Worm (Caenorhabditis elegans) whole organism, L1 larva: ENCODE data around the gene C27A2.7.

Experiments
- C04F5.9 ChIP-seq: sonication (generic microtip); optimal IDR thresholded peaks from 2 replicates; lab custom pipeline; 2016; ENCODE audit warnings: missing genetic modification characterization, missing compliant biosample characterization
- C34B4.2 ChIP-seq: sonication (generic microtip); optimal IDR thresholded peaks from 2 replicates; lab custom pipeline; 2017; ENCODE audit warnings: mild to moderate bottlenecking, missing genetic modification characterization, missing compliant biosample characterization
- F16B12.6 ChIP-seq: fragments of 150-350 bp; optimal IDR thresholded peaks from 2 replicates; lab custom pipeline; 2014; ENCODE audit warnings: missing biosample characterization, missing genetic modification characterization
- aha-1 ChIP-seq: fragments of 150-350 bp; optimal IDR thresholded peaks from 2 replicates; lab custom pipeline; 2014; ENCODE audit warnings: missing biosample characterization, missing genetic modification characterization
- aly-2 ChIP-seq: fragments of 150-350 bp; optimal IDR thresholded peaks from 2 replicates; lab custom pipeline; 2014; ENCODE audit warnings: missing biosample characterization, missing genetic modification characterization
- blmp-1 ChIP-seq: fragments of 150-350 bp; optimal IDR thresholded peaks from 2 replicates; lab custom pipeline; 2014; ENCODE audit warnings: missing biosample characterization, missing genetic modification characterization
- ceh-8 ChIP-seq: fragments of 200-800 bp; sonication (Bioruptor generic); optimal IDR thresholded peaks from 2 replicates; lab custom pipeline; 2018; ENCODE audit warnings: mild to moderate bottlenecking, missing genetic modification characterization, moderate library complexity, missing compliant biosample characterization
- ceh-82 ChIP-seq, 3 experiments: fragments of 150-350 bp in 1 of 3; sonication (generic microtip) in 2 of 3; optimal IDR thresholded peaks; 2 replicates each; lab custom pipeline; 2014 to 2017; ENCODE audit warnings: missing biosample characterization in 3 of 3, missing genetic modification characterization in 3 of 3
- ces-1 ChIP-seq: fragments of 150-350 bp; optimal IDR thresholded peaks from 2 replicates; lab custom pipeline; 2014; ENCODE audit warnings: missing biosample characterization, missing genetic modification reagents, missing genetic modification characterization
- dsc-1 ChIP-seq: sonication (generic microtip); optimal IDR thresholded peaks from 2 replicates; lab custom pipeline; 2016; ENCODE audit warnings: mild to moderate bottlenecking, missing genetic modification characterization, missing compliant biosample characterization
- efl-1 ChIP-seq, 4 experiments: fragments of 150-350 bp; optimal IDR thresholded peaks in 3 of 4; peaks in 1 of 4; 1 replicate in 1 of 4; 2 replicates in 3 of 4; lab custom pipeline; 2014; ENCODE audit warnings: missing biosample characterization in 2 of 4, missing genetic modification characterization in 2 of 4, missing genetic modification reagents in 2 of 4
- efl-3 ChIP-seq: fragments of 200-800 bp; sonication (Bioruptor generic); optimal IDR thresholded peaks from 2 replicates; lab custom pipeline; 2018; ENCODE audit warnings: mild to moderate bottlenecking, missing genetic modification characterization, missing compliant biosample characterization
- egl-13 ChIP-seq: sonication (generic microtip); optimal IDR thresholded peaks from 2 replicates; lab custom pipeline; 2016; ENCODE audit warnings: missing genotype, missing genetic modification reagents, missing genetic modification characterization, missing compliant biosample characterization
- egl-27 ChIP-seq, 2 experiments: fragments of 150-350 bp in 1 of 2; sonication (generic microtip); optimal IDR thresholded peaks; 3 replicates each; lab custom pipeline; 2017 to 2018; ENCODE audit warnings: missing biosample characterization in 2 of 2, missing genetic modification characterization in 2 of 2, missing genetic modification reagents in 2 of 2
- elt-3 ChIP-seq, 6 experiments: fragments of 150-350 bp in 1 of 6; sonication (generic microtip); optimal IDR thresholded peaks; 2 replicates each; lab custom pipeline; 2017 to 2018; ENCODE audit warnings: missing biosample characterization in 6 of 6, missing genetic modification characterization in 6 of 6, inconsistent platforms in 1 of 6
- fkh-8 ChIP-seq: sonication (generic microtip); optimal IDR thresholded peaks from 2 replicates; lab custom pipeline; 2016; ENCODE audit warnings: mild to moderate bottlenecking, missing genetic modification characterization, missing compliant biosample characterization
- grh-1 ChIP-seq: fragments of 200-800 bp; sonication (Bioruptor generic); IDR thresholded peaks from 2 replicates; pipeline ENCODE4 v1.3.6; 2022; ENCODE audit warnings: missing genetic modification reagents, missing genetic modification characterization, missing compliant biosample characterization
- hlh-4 ChIP-seq: sonication (generic microtip); optimal IDR thresholded peaks from 2 replicates; lab custom pipeline; 2016; ENCODE audit warnings: mild to moderate bottlenecking, missing genetic modification characterization, missing compliant biosample characterization
- hpl-2 ChIP-seq: fragments of 150-350 bp; optimal IDR thresholded peaks from 2 replicates; lab custom pipeline; 2014; ENCODE audit warnings: missing biosample characterization, missing genetic modification reagents, missing genetic modification characterization
- irx-1 ChIP-seq: sonication (generic microtip); optimal IDR thresholded peaks from 2 replicates; lab custom pipeline; 2016; ENCODE audit warnings: missing genetic modification characterization, missing compliant biosample characterization
- isw-1 ChIP-seq: fragments of 200-800 bp; sonication (Bioruptor generic); IDR thresholded peaks from 2 replicates; pipeline ENCODE4 v1.3.6; 2022; ENCODE audit warnings: missing genetic modification characterization, missing compliant biosample characterization
- lin-14 ChIP-seq: fragments of 200-800 bp; sonication (Bioruptor generic); optimal IDR thresholded peaks from 2 replicates; lab custom pipeline; 2018; ENCODE audit warnings: mild to moderate bottlenecking, missing genetic modification characterization, moderate library complexity, missing compliant biosample characterization
- lin-15B ChIP-seq: fragments of 150-350 bp; sonication (generic microtip); optimal IDR thresholded peaks from 3 replicates; lab custom pipeline; 2014; ENCODE audit warnings: missing biosample characterization, missing genetic modification characterization
- lin-39 ChIP-seq: fragments of 150-350 bp; optimal IDR thresholded peaks from 2 replicates; lab custom pipeline; 2014; ENCODE audit warnings: missing biosample characterization, missing genetic modification reagents, missing genetic modification characterization
- lsy-2 ChIP-seq, 2 experiments: fragments of 150-350 bp; optimal IDR thresholded peaks; 2 replicates each; lab custom pipeline; 2014; ENCODE audit warnings: missing biosample characterization in 2 of 2, missing genetic modification characterization in 2 of 2
- mab-9 ChIP-seq: fragments of 200-800 bp; sonication (Bioruptor generic); IDR thresholded peaks from 2 replicates; pipeline ENCODE4 v1.3.6; 2022; ENCODE audit warnings: missing genetic modification reagents, missing genetic modification characterization, missing compliant biosample characterization
- mdl-1 ChIP-seq, 2 experiments: fragments of 150-350 bp; optimal IDR thresholded peaks; 2 replicates each; lab custom pipeline; 2014 to 2017; ENCODE audit warnings: missing biosample characterization in 2 of 2, missing genetic modification characterization in 2 of 2, inconsistent platforms in 1 of 2
- mep-1 ChIP-seq: fragments of 150-350 bp; optimal IDR thresholded peaks from 2 replicates; lab custom pipeline; 2014; ENCODE audit warnings: missing biosample characterization, missing genetic modification characterization
- nhr-11 ChIP-seq: fragments of 150-350 bp; optimal IDR thresholded peaks from 2 replicates; lab custom pipeline; 2014; ENCODE audit warnings: missing biosample characterization, missing genetic modification characterization
- nhr-12 ChIP-seq: sonication (generic microtip); optimal IDR thresholded peaks from 2 replicates; lab custom pipeline; 2017; ENCODE audit warnings: missing biosample characterization, missing genetic modification characterization
- nhr-19 ChIP-seq: fragments of 200-800 bp; sonication (Bioruptor generic); conservative IDR thresholded peaks from 2 replicates; pipeline ENCODE4 v1.3.6; 2022; ENCODE audit warnings: missing genetic modification characterization, missing compliant biosample characterization
- nhr-237 ChIP-seq: fragments of 150-350 bp; optimal IDR thresholded peaks from 2 replicates; lab custom pipeline; 2014; ENCODE audit warnings: missing biosample characterization, missing genetic modification characterization
- nhr-71 ChIP-seq: sonication (generic microtip); optimal IDR thresholded peaks from 2 replicates; lab custom pipeline; 2016; ENCODE audit warnings: mild to moderate bottlenecking, missing genetic modification characterization, moderate library complexity, missing compliant biosample characterization
- nhr-85 ChIP-seq: sonication (generic microtip); peaks from one replicate; lab custom pipeline; 2016; ENCODE audit warnings: missing genetic modification characterization, inconsistent platforms, missing compliant biosample characterization
- pag-3 ChIP-seq: sonication (generic microtip); optimal IDR thresholded peaks from 2 replicates; lab custom pipeline; 2017; ENCODE audit warnings: missing genetic modification characterization, mild to moderate bottlenecking, missing compliant biosample characterization, antibody characterized with exemption, borderline replicate concordance; ENCODE audit not compliant: insufficient read depth
- pqm-1 ChIP-seq: sonication (generic microtip); optimal IDR thresholded peaks from 3 replicates; lab custom pipeline; 2017; ENCODE audit warnings: missing biosample characterization, missing genetic modification characterization
- rnt-1 ChIP-seq: sonication (generic microtip); optimal IDR thresholded peaks from 2 replicates; lab custom pipeline; 2016; ENCODE audit warnings: mild to moderate bottlenecking, missing genetic modification characterization, moderate library complexity, missing compliant biosample characterization
- skn-1 ChIP-seq: fragments of 150-350 bp; optimal IDR thresholded peaks from 2 replicates; lab custom pipeline; 2014; ENCODE audit warnings: missing biosample characterization, missing genetic modification characterization
- snu-23 ChIP-seq: sonication (generic microtip); optimal IDR thresholded peaks from 2 replicates; lab custom pipeline; 2016; ENCODE audit warnings: missing genetic modification characterization, missing compliant biosample characterization
- sox-4 ChIP-seq: sonication (generic microtip); optimal IDR thresholded peaks from 2 replicates; lab custom pipeline; 2016; ENCODE audit warnings: missing genetic modification characterization, missing compliant biosample characterization
- sptf-1 ChIP-seq: fragments of 150-350 bp; optimal IDR thresholded peaks from 2 replicates; lab custom pipeline; 2014; ENCODE audit warnings: missing biosample characterization, missing genetic modification characterization
- sup-37 ChIP-seq: fragments of 200-800 bp; sonication (Bioruptor generic); optimal IDR thresholded peaks from 2 replicates; lab custom pipeline; 2018; ENCODE audit warnings: mild to moderate bottlenecking, missing genetic modification characterization, missing compliant biosample characterization
- tbx-2 ChIP-seq: sonication (generic microtip); optimal IDR thresholded peaks from 2 replicates; lab custom pipeline; 2016; ENCODE audit warnings: missing genetic modification characterization, missing compliant biosample characterization
- unc-130 ChIP-seq: fragments of 150-350 bp; optimal IDR thresholded peaks from 2 replicates; lab custom pipeline; 2017; ENCODE audit warnings: missing biosample characterization, missing genetic modification characterization, inconsistent platforms
- vab-15 ChIP-seq: sonication (generic microtip); optimal IDR thresholded peaks from 2 replicates; lab custom pipeline; 2017; ENCODE audit warnings: missing genotype, mild to moderate bottlenecking, missing genetic modification characterization, missing compliant biosample characterization
- xbp-1 ChIP-seq: sonication (generic microtip); optimal IDR thresholded peaks from 2 replicates; lab custom pipeline; 2016; ENCODE audit warnings: missing genetic modification characterization, missing compliant biosample characterization
- zag-1 ChIP-seq: fragments of 150-350 bp; optimal IDR thresholded peaks from 2 replicates; lab custom pipeline; 2014; ENCODE audit warnings: missing biosample characterization, missing genetic modification characterization
- ztf-11 ChIP-seq, 2 experiments: sonication (generic microtip); optimal IDR thresholded peaks; 2 replicates each; lab custom pipeline; 2016 to 2017; ENCODE audit warnings: missing genetic modification characterization in 2 of 2, missing biosample characterization in 1 of 2, missing compliant biosample characterization in 1 of 2

Gene C27A2.7

DNA sequence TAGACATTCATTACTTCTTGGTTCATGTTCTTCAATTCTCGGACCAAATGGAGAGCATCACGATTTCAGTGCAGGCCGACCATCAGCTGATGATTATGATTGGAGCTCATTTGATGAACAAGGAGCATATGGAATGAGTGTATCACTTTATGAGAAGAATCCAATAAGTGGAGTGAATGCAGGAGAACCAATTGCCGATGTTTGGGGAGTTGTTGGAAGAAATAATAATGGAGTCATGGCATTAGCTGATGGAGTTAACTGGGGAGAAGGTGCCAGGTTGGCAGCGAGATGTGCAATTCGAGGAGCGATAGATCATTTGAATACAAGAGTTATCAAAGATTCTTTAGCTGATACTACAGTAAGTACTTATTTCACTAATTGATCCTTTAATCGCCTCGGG, 20.4 kb downstream of the C27A2.7 start:
- TF ChIP-seq ceh-82 (tag; optimal IDR thresholded peaks at IDR 0.05; lab: Kevin White, UChicago), result no peak
- no peak for TF ChIP-seq skn-1 (tag; lab: Kevin White, UChicago)
- no peak for TF ChIP-seq lin-15B (tag; lab: Kevin White, UChicago)
- no peak for TF ChIP-seq blmp-1
- TF ChIP-seq efl-1 (optimal IDR thresholded peaks at IDR 0.05; lab: Kevin White, UChicago), result no peak
- peak in 1 of 2 experiments; percentile 93 for TF ChIP-seq efl-1 (GFP tag; optimal IDR thresholded peaks at IDR 0.05 in 1 of 2; lab: Kevin White, UChicago)
- no peak for TF ChIP-seq dsc-1 (tag; lab: Kevin White, UChicago)
- no peak for TF ChIP-seq hpl-2 (GFP tag; lab: Kevin White, UChicago)

DNA sequence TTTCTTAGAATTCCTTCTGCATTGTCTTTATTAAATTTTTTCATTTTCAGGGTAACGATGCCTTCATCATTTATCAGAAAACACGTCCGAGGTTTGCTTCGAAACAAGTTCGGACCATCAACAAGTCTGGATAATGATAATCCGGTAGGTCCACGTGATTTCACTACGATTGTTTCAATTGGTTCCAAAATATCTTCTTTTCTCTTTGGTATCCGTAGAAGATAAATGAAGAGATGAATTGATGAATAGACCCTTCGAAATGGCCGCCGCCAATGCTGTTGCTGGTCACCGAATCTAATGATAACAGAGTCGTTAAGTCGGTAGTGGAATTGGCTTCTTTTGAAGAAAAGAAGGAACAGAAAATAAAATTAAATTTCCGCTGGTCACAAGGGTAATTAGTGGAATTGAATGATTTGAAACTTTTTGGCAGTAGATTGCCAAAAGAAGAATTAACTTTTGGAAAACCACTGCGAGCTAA, 21.3 kb downstream of the C27A2.7 start, which contains the start of gene F33G12.6:
Gene F33G12.6 (plus strand): TSS at position 51 of the 478 bp plus-strand sequence.
- TF ChIP-seq F16B12.6 (tag; lab: Kevin White, UChicago) (no peak), nhr-12 (no peak), snu-23 (peak; percentile 31), efl-3 (GFP tag; lab: Kevin White, UChicago) (no peak), pqm-1 (no peak), pag-3 (tag; lab: Kevin White, UChicago) (no peak), nhr-19 (GFP tag; lab: Robert Waterston, UW) (no peak), fkh-8 (tag; lab: Kevin White, UChicago) (no peak), tbx-2 (peak; percentile 38), zag-1 (no peak), aly-2 (tag; lab: Kevin White, UChicago) (no peak), ceh-82 (tag; optimal IDR thresholded peaks at IDR 0.05; lab: Kevin White, UChicago) (no peak), mab-9 (GFP tag; lab: Robert Waterston, UW) (no peak), ztf-11 (tag; optimal IDR thresholded peaks at IDR 0.05; lab: Kevin White, UChicago) (no peak), lsy-2 (tag; optimal IDR thresholded peaks at IDR 0.05; lab: Kevin White, UChicago) (peak in 1 of 2 experiments; percentile 15), C04F5.9 (tag; lab: Kevin White, UChicago) (no peak), sup-37 (no peak), hlh-4 (tag; lab: Kevin White, UChicago) (no peak), egl-13 (no peak), C34B4.2 (tag; lab: Kevin White, UChicago) (no peak), isw-1 (GFP tag; lab: Robert Waterston, UW) (no peak), mep-1 (tag; lab: Kevin White, UChicago) (peak; percentile 52), hpl-2 (GFP tag; lab: Kevin White, UChicago) (no peak), mdl-1 (tag; optimal IDR thresholded peaks at IDR 0.05; lab: Kevin White, UChicago) (peak in 1 of 2 experiments; percentile 44), nhr-237 (no peak), lin-14 (GFP tag; lab: Kevin White, UChicago) (peak; percentile 69), sptf-1 (tag; lab: Kevin White, UChicago) (no peak), elt-3 (tag; optimal IDR thresholded peaks at IDR 0.05; lab: Kevin White, UChicago) (peak in 2 of 6 experiments; percentile 19 to 46), nhr-11 (no peak), grh-1 (GFP tag; lab: Robert Waterston, UW) (no peak), egl-27 (tag; optimal IDR thresholded peaks at IDR 0.05; lab: Kevin White, UChicago) (no peak), nhr-71 (tag; lab: Kevin White, UChicago) (peak; percentile 24), xbp-1 (no peak), ces-1 (GFP tag; lab: Kevin White, UChicago) (no peak), unc-130 (peak; percentile 40), sox-4 (tag; lab: Kevin White, UChicago) (no peak), vab-15 (tag; lab: Kevin White, UChicago) (no peak), irx-1 (tag; lab: Kevin White, UChicago) (no peak), nhr-85 (peak; percentile 81), aha-1 (tag; lab: Kevin White, UChicago) (no peak), rnt-1 (tag; lab: Kevin White, UChicago) (peak; percentile 45), blmp-1 (peak; percentile 65), ceh-8 (GFP tag; lab: Kevin White, UChicago) (no peak), lin-39 (no peak)
